Worm (Caenorhabditis elegans) whole organism, L2 larva: Measurements from ENCODE around the gene sftb-1.

Source experiments
- ama-1 ChIP-seq: fragments of 150-350 bp; optimal IDR thresholded peaks from 2 replicates; lab custom pipeline; 2018; ENCODE audit warnings: inconsistent platforms
- lin-11 ChIP-seq: fragments of 150-350 bp; sonication (generic microtip); optimal IDR thresholded peaks from 2 replicates; lab custom pipeline; 2014; ENCODE audit warnings: missing biosample characterization, missing genetic modification characterization, inconsistent platforms, mixed read lengths
- nhr-11 ChIP-seq: fragments of 150-350 bp; optimal IDR thresholded peaks from 2 replicates; lab custom pipeline; 2014; ENCODE audit warnings: missing biosample characterization, missing genetic modification characterization

DNA sequence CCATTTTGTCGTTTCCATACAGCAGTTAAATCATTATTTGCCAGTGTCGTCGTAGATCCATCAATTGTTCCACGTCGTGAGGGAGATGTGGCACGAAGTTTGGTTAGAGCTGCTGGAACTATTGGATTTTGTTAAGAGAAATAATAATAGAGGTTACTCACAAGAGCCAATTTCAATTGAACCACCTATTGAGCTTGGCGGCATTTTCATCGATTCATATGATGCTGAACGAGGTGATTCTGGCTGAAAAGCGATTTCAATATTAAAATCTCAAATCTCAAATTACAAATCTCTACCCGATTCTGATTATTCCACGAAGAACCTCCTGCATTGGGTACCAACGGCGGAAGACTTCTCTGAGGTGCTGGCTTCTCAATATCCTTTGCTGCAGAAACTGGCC, 11.2 kb downstream of the sftb-1 start:
- TF ChIP-seq lin-11 (no peak), nhr-11 (tag; lab: Kevin White, UChicago) (no peak), ama-1 (no peak)
